Fruit fly (Drosophila melanogaster): ENCODE measurements around the gene lectin-37Da.

- TF ChIP-seq CG6276 (GFP tag; optimal IDR thresholded peaks at IDR 0.05) = peak; percentile 60
- TF ChIP-seq CG10631 (GFP tag; optimal IDR thresholded peaks at IDR 0.05) = no peak
- TF ChIP-seq fd59A (GFP tag; optimal IDR thresholded peaks at IDR 0.05) = no peak
- no peak for TF ChIP-seq dac (GFP tag; optimal IDR thresholded peaks at IDR 0.05)
- 0 out of 3 replicates have a peak, but pooled peaks have one; percentile 39 for TF ChIP-seq eg (GFP tag; IDR thresholded peaks at IDR 0.05)
- no peak for TF ChIP-seq CG8119 (GFP tag; IDR thresholded peaks at IDR 0.05)
- TF ChIP-seq CG3032 (tag; optimal IDR thresholded peaks at IDR 0.05) = no peak
- no peak for TF ChIP-seq Blimp-1 (GFP tag; optimal IDR thresholded peaks at IDR 0.05)
- TF ChIP-seq Eip78C (GFP tag) = peak; percentile 24
- no peak for TF ChIP-seq CG34406 (GFP tag; optimal IDR thresholded peaks at IDR 0.05)
These were observed 23.7 kb downstream of the lectin-37Da start, which contains the start of gene RanGAP for dm6 chr2L:19441791-19442190.

Data from whole organism, prepupa.